Worm (Caenorhabditis elegans): Measurements from ENCODE around the gene stg-2.
A peak's percentile ranks its signal among the peaks of the same experiment; 100 is the strongest.

stg-2 gene

DNA sequence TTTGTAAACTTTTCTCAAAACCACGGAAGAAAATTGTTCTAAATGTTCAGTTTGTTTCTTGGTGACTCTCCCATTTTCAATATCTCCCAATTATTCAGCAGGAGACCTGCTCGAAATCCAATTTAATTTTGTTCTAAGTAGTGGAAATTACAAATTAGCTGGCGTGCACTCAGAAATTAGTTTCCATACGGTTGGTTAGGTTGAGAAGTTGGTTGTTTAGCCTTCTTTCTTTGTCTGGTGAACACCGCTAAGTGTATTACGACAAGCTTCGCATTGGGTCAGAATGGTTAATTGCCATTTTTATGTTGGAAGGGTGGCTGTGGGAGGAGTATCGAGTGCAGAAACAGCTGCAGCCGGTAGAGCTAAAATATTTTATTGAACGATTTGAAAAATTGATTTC is 4.9 kb upstream of the stg-2 start:
- TF ChIP-seq jun-1 (tag; optimal IDR thresholded peaks at IDR 0.05) (no peak), ztf-4 (tag; optimal IDR thresholded peaks at IDR 0.05) (no peak), mml-1 (tag; optimal IDR thresholded peaks at IDR 0.05) (no peak), R02D3.7 (tag; optimal IDR thresholded peaks at IDR 0.05) (no peak), nhr-23 (tag; optimal IDR thresholded peaks at IDR 0.05) (no peak), hmg-11 (tag; optimal IDR thresholded peaks at IDR 0.05) (no peak), lin-39 (tag; optimal IDR thresholded peaks at IDR 0.05) (no peak), nhr-237 (tag; optimal IDR thresholded peaks at IDR 0.05) (no peak), lsy-12 (tag; optimal IDR thresholded peaks at IDR 0.05) (no peak), fkh-2 (tag; optimal IDR thresholded peaks at IDR 0.05) (no peak), pha-4 (tag; optimal IDR thresholded peaks at IDR 0.05) (no peak), elt-1 (tag; optimal IDR thresholded peaks at IDR 0.05) (no peak), nhr-28 (tag; optimal IDR thresholded peaks at IDR 0.05) (no peak), fos-1 (tag; optimal IDR thresholded peaks at IDR 0.05) (no peak), egl-27 (tag; optimal IDR thresholded peaks at IDR 0.05) (no peak), skn-1 (tag; optimal IDR thresholded peaks at IDR 0.05) (no peak), nhr-76 (tag; optimal IDR thresholded peaks at IDR 0.05) (no peak), nhr-11 (tag; optimal IDR thresholded peaks at IDR 0.05) (no peak)

DNA sequence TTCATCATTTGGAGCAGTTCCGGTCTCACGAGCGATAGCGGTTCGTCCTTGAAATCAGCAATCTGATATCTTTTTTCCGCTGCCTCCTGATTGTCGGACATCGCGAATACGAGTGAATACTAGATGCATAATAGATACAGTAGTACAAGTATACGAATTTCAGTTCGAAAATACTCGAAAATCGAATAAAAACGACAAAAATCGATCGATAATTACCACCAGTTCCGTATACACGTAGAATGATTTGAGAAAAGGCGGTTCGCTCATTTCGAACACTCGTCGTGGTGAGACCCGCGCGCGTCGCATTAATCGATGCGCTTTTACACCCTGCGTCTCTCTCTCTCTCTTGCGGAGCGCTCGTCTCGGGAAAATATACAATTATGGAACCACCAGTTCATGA is 3.3 kb upstream of the stg-2 start, which contains the start of gene F12D9.2:
TSS of gene F12D9.2 (minus strand) at position 101 of the 400 bp plus-strand sequence.
- TF ChIP-seq nhr-77 (tag; optimal IDR thresholded peaks at IDR 0.05) (no peak), skn-1 (tag; optimal IDR thresholded peaks at IDR 0.05) (no peak), egl-27 (tag; optimal IDR thresholded peaks at IDR 0.05) (no peak), ztf-11 (tag; optimal IDR thresholded peaks at IDR 0.05) (no peak), tbx-2 (tag; optimal IDR thresholded peaks at IDR 0.05) (no peak), ztf-4 (tag; optimal IDR thresholded peaks at IDR 0.05) (no peak), sea-2 (GFP tag; optimal IDR thresholded peaks at IDR 0.05) (no peak), nhr-67 (tag; optimal IDR thresholded peaks at IDR 0.05) (no peak), fos-1 (tag; optimal IDR thresholded peaks at IDR 0.05) (no peak), nhr-28 (tag; optimal IDR thresholded peaks at IDR 0.05) (no peak), daf-12 (tag; optimal IDR thresholded peaks at IDR 0.05) (no peak), ceh-28 (tag; optimal IDR thresholded peaks at IDR 0.05) (no peak)

DNA sequence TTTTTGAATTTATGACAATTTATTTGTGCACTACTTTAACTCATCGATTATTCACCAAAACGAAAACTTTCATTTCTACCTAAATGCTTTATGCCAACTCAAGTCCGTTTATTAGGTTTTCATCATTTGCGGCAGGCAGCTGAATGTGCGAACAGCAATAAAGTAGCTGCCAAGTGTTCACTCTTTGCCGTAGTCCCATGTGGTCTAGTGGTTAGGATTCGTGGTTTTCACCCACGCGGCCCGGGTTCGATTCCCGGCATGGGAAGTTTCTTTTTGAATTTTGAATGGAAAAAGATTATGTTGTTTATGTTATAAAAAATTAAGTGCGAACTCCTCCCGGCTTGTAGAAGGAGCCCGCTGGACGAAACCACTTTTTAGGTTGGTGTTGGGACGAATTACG is 2.6 kb upstream of the stg-2 start:
- TF ChIP-seq lin-15B (tag; optimal IDR thresholded peaks at IDR 0.05) (no peak), pha-4 (tag; optimal IDR thresholded peaks at IDR 0.05) (peak; percentile 37), jun-1 (tag; optimal IDR thresholded peaks at IDR 0.05) (peak; percentile 1), nhr-43 (tag; optimal IDR thresholded peaks at IDR 0.05; ENCODE audit: poor library complexity, severe bottlenecking) (peak; percentile 51), tbx-2 (tag; optimal IDR thresholded peaks at IDR 0.05) (peak; percentile 4), nfya-1 (tag; optimal IDR thresholded peaks at IDR 0.05; ENCODE audit: insufficient read depth) (peak; percentile 30), hmg-11 (tag; optimal IDR thresholded peaks at IDR 0.05) (peak; percentile 70), snpc-4 (tag; optimal IDR thresholded peaks at IDR 0.05) (no peak), elt-2 (tag; optimal IDR thresholded peaks at IDR 0.05) (peak; percentile 32), ZK546.5 (tag; optimal IDR thresholded peaks at IDR 0.05) (no peak), unc-62 (GFP tag; optimal IDR thresholded peaks at IDR 0.05) (no peak)

DNA sequence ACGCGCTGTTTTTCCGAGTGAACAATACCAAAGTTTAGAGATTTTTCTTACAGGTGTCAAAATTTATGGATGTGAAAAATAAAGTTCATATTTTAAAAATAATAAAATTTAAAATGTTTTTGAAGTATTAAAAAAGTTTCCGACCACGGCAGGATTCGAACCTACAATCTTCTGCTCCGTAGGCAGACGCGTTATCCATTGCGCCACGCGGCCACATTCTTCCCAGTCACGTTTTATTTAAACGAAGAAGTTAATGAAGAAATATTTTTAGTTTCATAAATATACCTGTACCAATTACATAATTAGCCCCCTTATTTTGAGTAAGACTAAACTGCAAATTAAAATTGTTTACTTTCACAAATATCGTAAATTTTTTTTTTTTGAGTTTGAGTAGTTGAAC is 3.1 kb downstream of the stg-2 start:
- peak; percentile 49 for TF ChIP-seq nhr-43 (tag; optimal IDR thresholded peaks at IDR 0.05; ENCODE audit: poor library complexity, severe bottlenecking)
- TF ChIP-seq elt-2 (tag; optimal IDR thresholded peaks at IDR 0.05): peak; percentile 16
- TF ChIP-seq egl-27 (tag; optimal IDR thresholded peaks at IDR 0.05): no peak

DNA sequence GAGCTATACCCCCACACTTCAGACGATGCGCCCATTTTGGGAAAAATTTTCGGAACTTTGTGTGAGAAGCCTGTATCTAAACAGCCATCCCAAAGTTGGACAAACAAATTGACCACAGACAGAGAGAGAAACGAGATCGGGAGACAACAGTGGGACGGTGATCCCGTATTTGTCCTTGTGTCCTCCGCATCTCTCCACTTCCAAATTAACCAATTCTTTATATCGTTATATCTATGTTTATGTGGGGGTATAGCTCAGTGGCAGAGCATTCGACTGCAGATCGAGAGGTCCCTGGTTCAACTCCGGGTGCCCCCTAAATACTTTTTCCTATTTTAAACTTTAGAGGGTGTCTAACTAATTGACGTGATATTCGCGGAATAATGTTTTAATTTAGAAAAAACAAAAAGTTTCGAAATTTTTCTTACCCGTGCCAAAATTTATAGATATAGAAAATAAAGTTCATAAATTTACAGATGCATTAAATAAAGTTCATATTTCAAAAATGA is 5.0 kb downstream of the stg-2 start:
- TF ChIP-seq elt-2 (tag; optimal IDR thresholded peaks at IDR 0.05) (no peak), ZK546.5 (tag; optimal IDR thresholded peaks at IDR 0.05) (no peak), nhr-25 (tag; optimal IDR thresholded peaks at IDR 0.05) (peak; percentile 12), nhr-43 (tag; optimal IDR thresholded peaks at IDR 0.05; ENCODE audit: poor library complexity, severe bottlenecking) (peak; percentile 45), nhr-12 (tag; optimal IDR thresholded peaks at IDR 0.05) (no peak), lsy-12 (tag; optimal IDR thresholded peaks at IDR 0.05) (peak; percentile 10)

All from whole organism, L3 larva.